Fruit fly (Drosophila melanogaster) S2 (cell line): ENCODE measurements around the gene Karybeta3.

ENCODE experiments used
- CG8478 ChIP-seq: fragments of >200 bp; optimal IDR thresholded peaks from 2 replicates; lab custom pipeline; 2018
- CTCF ChIP-seq, 2 experiments: fragments of >200 bp; optimal IDR thresholded peaks; 2 replicates each; lab custom pipeline; 2018

- TF ChIP-seq CTCF (optimal IDR thresholded peaks at IDR 0.05; lab: Kevin White, UChicago) (no peak), CG8478 (lab: Kevin White, UChicago) (no peak)
Measured at dm6 chr3R:4687207-4687606, 38.2 kb downstream of the Karybeta3 start.
